Worm (Caenorhabditis elegans) whole organism, late embryonic: ENCODE measurements around the gene acl-13.

ENCODE experiments used
- C08G9.2 ChIP-seq: sonication (generic microtip); optimal IDR thresholded peaks from 2 replicates; lab custom pipeline; 2016; ENCODE audit warnings: mild to moderate bottlenecking, missing genetic modification characterization, moderate library complexity, missing compliant biosample characterization
- K02D7.2 ChIP-seq: sonication (generic microtip); optimal IDR thresholded peaks from 2 replicates; lab custom pipeline; 2017; ENCODE audit warnings: mild to moderate bottlenecking, missing genetic modification characterization, missing compliant biosample characterization
- K09A11.1 ChIP-seq: sonication (generic microtip); optimal IDR thresholded peaks from 2 replicates; lab custom pipeline; 2017; ENCODE audit warnings: antibody characterized with exemption, mild to moderate bottlenecking, missing genetic modification characterization, missing compliant biosample characterization; ENCODE audit not compliant: insufficient read depth
- T23F11.4 ChIP-seq: fragments of 200-800 bp; sonication (Bioruptor generic); optimal IDR thresholded peaks from 2 replicates; lab custom pipeline; 2018; ENCODE audit warnings: mild to moderate bottlenecking, missing genetic modification characterization, missing compliant biosample characterization
- Y22D7AL.16 ChIP-seq: sonication (generic microtip); optimal IDR thresholded peaks from 2 replicates; lab custom pipeline; 2016; ENCODE audit warnings: missing genetic modification characterization, missing compliant biosample characterization
- ahr-1 ChIP-seq: sonication (generic microtip); optimal IDR thresholded peaks from 2 replicates; lab custom pipeline; 2016; ENCODE audit warnings: missing genetic modification characterization, missing compliant biosample characterization
- ama-1 ChIP-seq: fragments of 150-350 bp; optimal IDR thresholded peaks from 2 replicates; lab custom pipeline; 2014
- ceh-18 ChIP-seq: sonication (generic microtip); optimal IDR thresholded peaks from 2 replicates; lab custom pipeline; 2016; ENCODE audit warnings: missing genetic modification characterization, missing compliant biosample characterization
- ceh-2 ChIP-seq: sonication (generic microtip); optimal IDR thresholded peaks from 2 replicates; lab custom pipeline; 2016; ENCODE audit warnings: missing genotype, missing genetic modification characterization, missing compliant biosample characterization
- ceh-22 ChIP-seq: sonication (generic microtip); optimal IDR thresholded peaks from 2 replicates; lab custom pipeline; 2017; ENCODE audit warnings: missing biosample characterization, missing genetic modification characterization
- ceh-30 ChIP-seq: fragments of 150-350 bp; optimal IDR thresholded peaks from 2 replicates; lab custom pipeline; 2014; ENCODE audit warnings: missing biosample characterization, missing genetic modification characterization
- ceh-34 ChIP-seq: sonication (generic microtip); optimal IDR thresholded peaks from 2 replicates; lab custom pipeline; 2016; ENCODE audit warnings: mild to moderate bottlenecking, missing genetic modification characterization, missing compliant biosample characterization
- ceh-45 ChIP-seq: fragments of 200-800 bp; sonication (Bioruptor generic); IDR thresholded peaks from 2 replicates; pipeline ENCODE4 v1.3.6; 2022; ENCODE audit warnings: missing genetic modification reagents, missing genetic modification characterization, missing compliant biosample characterization
- che-1 ChIP-seq: sonication (generic microtip); optimal IDR thresholded peaks from 2 replicates; lab custom pipeline; 2016; ENCODE audit warnings: mild to moderate bottlenecking, missing genetic modification characterization, missing compliant biosample characterization
- dmd-4 ChIP-seq: sonication (generic microtip); optimal IDR thresholded peaks from 2 replicates; lab custom pipeline; 2016; ENCODE audit warnings: borderline replicate concordance, missing genetic modification characterization, missing compliant biosample characterization
- elt-4 ChIP-seq: sonication (generic microtip); optimal IDR thresholded peaks from 2 replicates; lab custom pipeline; 2016; ENCODE audit warnings: missing genetic modification characterization, missing compliant biosample characterization
- ets-4 ChIP-seq: sonication (generic microtip); optimal IDR thresholded peaks from 2 replicates; lab custom pipeline; 2016; ENCODE audit warnings: missing genetic modification characterization, missing compliant biosample characterization
- eyg-1 ChIP-seq: sonication (generic microtip); optimal IDR thresholded peaks from 2 replicates; lab custom pipeline; 2016; ENCODE audit warnings: missing genotype, missing genetic modification characterization, missing compliant biosample characterization
- fax-1 ChIP-seq: sonication (generic microtip); optimal IDR thresholded peaks from 2 replicates; lab custom pipeline; 2016; ENCODE audit warnings: missing genotype, missing genetic modification characterization, missing compliant biosample characterization
- hlh-30 ChIP-seq: sonication (generic microtip); optimal IDR thresholded peaks from 2 replicates; lab custom pipeline; 2017; ENCODE audit warnings: antibody characterized with exemption, missing genetic modification characterization, missing compliant biosample characterization; ENCODE audit not compliant: insufficient read depth
- lim-6 ChIP-seq: sonication (generic microtip); optimal IDR thresholded peaks from 2 replicates; lab custom pipeline; 2016; ENCODE audit warnings: missing genetic modification characterization, missing compliant biosample characterization
- madf-2 ChIP-seq: sonication (generic microtip); optimal IDR thresholded peaks from 2 replicates; lab custom pipeline; 2017; ENCODE audit warnings: missing genetic modification characterization, missing compliant biosample characterization
- mec-3 ChIP-seq: sonication (generic microtip); optimal IDR thresholded peaks from 2 replicates; lab custom pipeline; 2016; ENCODE audit warnings: borderline replicate concordance, missing genetic modification characterization, missing compliant biosample characterization
- nfya-1 ChIP-seq: sonication (generic microtip); optimal IDR thresholded peaks from 2 replicates; lab custom pipeline; 2017; ENCODE audit warnings: missing genetic modification characterization, mild to moderate bottlenecking, missing compliant biosample characterization, antibody characterized with exemption, moderate library complexity
- nhr-11 ChIP-seq: fragments of 150-350 bp; optimal IDR thresholded peaks from 2 replicates; lab custom pipeline; 2014; ENCODE audit warnings: missing biosample characterization, missing genetic modification characterization
- nhr-232 ChIP-seq: sonication (generic microtip); optimal IDR thresholded peaks from 2 replicates; lab custom pipeline; 2016; ENCODE audit warnings: missing genetic modification characterization, missing compliant biosample characterization
- npax-4 ChIP-seq: sonication (generic microtip); optimal IDR thresholded peaks from 2 replicates; lab custom pipeline; 2016; ENCODE audit warnings: missing genetic modification characterization, missing compliant biosample characterization
- odd-2 ChIP-seq: sonication (generic microtip); optimal IDR thresholded peaks from 2 replicates; lab custom pipeline; 2017; ENCODE audit warnings: antibody characterized with exemption, mild to moderate bottlenecking, missing genetic modification characterization, missing compliant biosample characterization
- pqm-1 ChIP-seq: sonication (generic microtip); optimal IDR thresholded peaks from 2 replicates; lab custom pipeline; 2016; ENCODE audit warnings: missing genetic modification characterization, missing compliant biosample characterization
- ref-2 ChIP-seq: sonication (generic microtip); optimal IDR thresholded peaks from 2 replicates; lab custom pipeline; 2016; ENCODE audit warnings: missing genetic modification characterization, missing compliant biosample characterization
- sdc-2 ChIP-seq: sonication (generic microtip); optimal IDR thresholded peaks from 2 replicates; lab custom pipeline; 2016; ENCODE audit warnings: missing genotype, missing genetic modification characterization, missing compliant biosample characterization
- sox-2 ChIP-seq: fragments of 200-800 bp; sonication (Bioruptor generic); IDR thresholded peaks from 2 replicates; pipeline ENCODE4 v1.3.6; 2022; ENCODE audit warnings: missing genetic modification reagents, missing genetic modification characterization, missing compliant biosample characterization
- syd-9 ChIP-seq: sonication (generic microtip); optimal IDR thresholded peaks from 2 replicates; lab custom pipeline; 2016; ENCODE audit warnings: mild to moderate bottlenecking, missing genetic modification characterization, moderate library complexity, missing compliant biosample characterization
- tbx-2 ChIP-seq: sonication (generic microtip); optimal IDR thresholded peaks from 2 replicates; lab custom pipeline; 2016; ENCODE audit warnings: missing genetic modification characterization, missing compliant biosample characterization
- unc-3 ChIP-seq, 2 experiments: fragments of 200-800 bp in 1 of 2; sonication (Bioruptor generic) in 1 of 2; sonication (generic microtip) in 1 of 2; conservative IDR thresholded peaks in 1 of 2; optimal IDR thresholded peaks in 1 of 2; 2 replicates each; pipeline versions ENCODE4 v1.3.6 to Lab custom; 2016 to 2022; ENCODE audit warnings: missing compliant biosample characterization in 2 of 2, missing genetic modification characterization in 2 of 2, missing genetic modification reagents in 1 of 2
- unc-42 ChIP-seq: sonication (generic microtip); optimal IDR thresholded peaks from 2 replicates; lab custom pipeline; 2016; ENCODE audit warnings: missing genotype, missing genetic modification characterization, missing compliant biosample characterization
- unc-55 ChIP-seq: sonication (generic microtip); optimal IDR thresholded peaks from 2 replicates; lab custom pipeline; 2017; ENCODE audit warnings: missing biosample characterization, missing genetic modification reagents, missing genetic modification characterization
- unc-86 ChIP-seq: sonication (generic microtip); optimal IDR thresholded peaks from 2 replicates; lab custom pipeline; 2016; ENCODE audit warnings: missing genetic modification characterization, missing compliant biosample characterization
- zip-5 ChIP-seq: sonication (generic microtip); optimal IDR thresholded peaks from 2 replicates; lab custom pipeline; 2016; ENCODE audit warnings: missing genetic modification characterization, missing compliant biosample characterization
- ztf-16 ChIP-seq: sonication (generic microtip); optimal IDR thresholded peaks from 2 replicates; lab custom pipeline; 2017; ENCODE audit warnings: missing genetic modification characterization, missing compliant biosample characterization

acl-13 gene

ce11 chrIV:12376021-12376420 is 34.2 kb upstream of the acl-13 start, which contains the start of gene atz-1:
TSS of gene atz-1 (minus strand) at chrIV:12376121.
- TF ChIP-seq eyg-1 (tag; lab: Kevin White, UChicago) (no peak), ceh-34 (no peak), mec-3 (tag; lab: Kevin White, UChicago) (no peak), fax-1 (tag; lab: Kevin White, UChicago) (no peak), sox-2 (GFP tag; lab: Robert Waterston, UW) (no peak), hlh-30 (tag; lab: Kevin White, UChicago) (no peak), pqm-1 (no peak), sdc-2 (tag; lab: Kevin White, UChicago) (no peak), che-1 (no peak), elt-4 (tag; lab: Kevin White, UChicago) (no peak), ref-2 (tag; lab: Kevin White, UChicago) (no peak), ztf-16 (no peak), ceh-45 (no peak), lim-6 (no peak), syd-9 (tag; lab: Kevin White, UChicago) (no peak)

- TF ChIP-seq ceh-34 (no peak), ets-4 (tag; lab: Kevin White, UChicago) (no peak), sdc-2 (tag; lab: Kevin White, UChicago) (no peak), nhr-11 (tag; lab: Kevin White, UChicago) (no peak), fax-1 (tag; lab: Kevin White, UChicago) (no peak), unc-42 (no peak), T23F11.4 (GFP tag; lab: Kevin White, UChicago) (no peak), che-1 (no peak), unc-3 (GFP tag; conservative IDR thresholded peaks at IDR 0.05; lab: Robert Waterston, UW) (no peak), unc-3 (tag; optimal IDR thresholded peaks at IDR 0.05; lab: Kevin White, UChicago) (no peak), K09A11.1 (no peak), ref-2 (tag; lab: Kevin White, UChicago) (no peak), ceh-22 (tag; lab: Kevin White, UChicago) (no peak), Y22D7AL.16 (no peak), syd-9 (tag; lab: Kevin White, UChicago) (no peak), odd-2 (tag; lab: Kevin White, UChicago) (no peak)
These were observed 31.3 kb upstream of the acl-13 start for ce11 chrIV:12378919-12379318.

- no peak for TF ChIP-seq mec-3 (tag; lab: Kevin White, UChicago)
- TF ChIP-seq che-1 = no peak
- TF ChIP-seq dmd-4 = no peak
These were observed 30.5 kb upstream of the acl-13 start, which contains the start of gene thn-1 for ce11 chrIV:12379784-12380183. TSS of gene thn-1 (plus strand) at chrIV:12380084.

- TF ChIP-seq unc-86 (tag; lab: Kevin White, UChicago) (no peak), ama-1 (lab: Kevin White, UChicago) (no peak), zip-5 (tag; lab: Kevin White, UChicago) (no peak), elt-4 (tag; lab: Kevin White, UChicago) (no peak)
These were observed 27.4 kb upstream of the acl-13 start, which contains the start of gene thn-2 for ce11 chrIV:12382864-12383263. TSS of gene thn-2 (plus strand) at chrIV:12383170.

- TF ChIP-seq tbx-2 = no peak
- TF ChIP-seq K02D7.2 = no peak
- TF ChIP-seq ahr-1 (tag; lab: Kevin White, UChicago) = no peak
These were observed 25.2 kb upstream of the acl-13 start, which contains the start of gene F28D1.6 for ce11 chrIV:12385061-12385460. TSS of gene F28D1.6 (minus strand) at chrIV:12385161.

ce11 chrIV:12389951-12390350 is 20.3 kb upstream of the acl-13 start, which contains the start of gene spe-45:
TSS of gene spe-45 (minus strand) at chrIV:12390095.
- TF ChIP-seq elt-4 (tag; lab: Kevin White, UChicago) = no peak
- TF ChIP-seq dmd-4 = no peak
- no peak for TF ChIP-seq unc-55 (GFP tag; lab: Kevin White, UChicago)
- no peak for TF ChIP-seq ceh-45
- no peak for TF ChIP-seq ceh-18 (tag; lab: Kevin White, UChicago)
- no peak for TF ChIP-seq tbx-2
- no peak for TF ChIP-seq nfya-1 (tag; lab: Kevin White, UChicago)
- TF ChIP-seq sox-2 (GFP tag; lab: Robert Waterston, UW) = no peak
- TF ChIP-seq npax-4 (tag; lab: Kevin White, UChicago) = no peak
- no peak for TF ChIP-seq ceh-30 (tag; lab: Kevin White, UChicago)
- no peak for TF ChIP-seq nhr-11 (tag; lab: Kevin White, UChicago)
- TF ChIP-seq pqm-1 = no peak
- no peak for TF ChIP-seq nhr-232 (tag; lab: Kevin White, UChicago)
- TF ChIP-seq odd-2 (tag; lab: Kevin White, UChicago) = no peak
- no peak for TF ChIP-seq madf-2 (tag; lab: Kevin White, UChicago)
- no peak for TF ChIP-seq K09A11.1
- TF ChIP-seq C08G9.2 (tag; lab: Kevin White, UChicago) = no peak
- TF ChIP-seq ceh-2 (tag; lab: Kevin White, UChicago) = no peak
- TF ChIP-seq fax-1 (tag; lab: Kevin White, UChicago) = no peak
